Fruit fly (Drosophila melanogaster) whole organism, embryonic: ENCODE results near the gene Tnpo-SR.

ENCODE experiments used
- CG17568 ChIP-seq: fragments of 200-800 bp; sonication (Bioruptor generic); optimal IDR thresholded peaks from 2 replicates; lab custom pipeline; 2018; ENCODE audit warnings: missing biosample characterization, mild to moderate bottlenecking, missing genetic modification characterization, moderate library complexity
- CG18599 ChIP-seq: fragments of 200-800 bp; sonication (Bioruptor generic); optimal IDR thresholded peaks from 3 replicates; lab custom pipeline; 2017; ENCODE audit warnings: missing biosample characterization, missing genetic modification characterization, mild to moderate bottlenecking, moderate library complexity, missing genetic modification reagents
- CG9609 ChIP-seq: fragments of 200-800 bp; sonication (Bioruptor generic); optimal IDR thresholded peaks from 3 replicates; lab custom pipeline; 2016; ENCODE audit warnings: missing biosample characterization, missing genetic modification characterization
- Myb ChIP-seq: fragments of 200-800 bp; sonication (Bioruptor generic); optimal IDR thresholded peaks from 2 replicates; lab custom pipeline; 2016; ENCODE audit warnings: missing biosample characterization, missing genetic modification characterization
- chinmo ChIP-seq: fragments of 200-800 bp; sonication (Bioruptor generic); IDR thresholded peaks from 4 replicates; pipeline ENCODE4 v1.3.6; 2022; ENCODE audit warnings: missing biosample characterization, missing genetic modification characterization; ENCODE audit not compliant: partially characterized antibody
- zen ChIP-seq: fragments of 200-800 bp; sonication (Bioruptor generic); optimal IDR thresholded peaks from 3 replicates; lab custom pipeline; 2018; ENCODE audit warnings: missing biosample characterization, mild to moderate bottlenecking, missing genetic modification characterization, moderate library complexity

- TF ChIP-seq CG17568 (GFP tag; lab: Kevin White, UChicago) (no peak), chinmo (no peak), CG18599 (no peak), Myb (GFP tag; lab: Kevin White, UChicago) (no peak), zen (tag; lab: Kevin White, UChicago) (no peak), CG9609 (GFP tag; lab: Kevin White, UChicago) (no peak)
Measured at dm6 chr2L:2737561-2737960, 22.2 kb upstream of the Tnpo-SR start.
